Worm (Caenorhabditis elegans) whole organism, L2 larva: ENCODE data around the gene F36G9.7.

ENCODE experiments used
- C34F6.9 ChIP-seq: fragments of 150-350 bp; optimal IDR thresholded peaks from 2 replicates; lab custom pipeline; 2014; ENCODE audit warnings: missing biosample characterization, missing genetic modification characterization
- F13H6.1 ChIP-seq: sonication (generic microtip); optimal IDR thresholded peaks from 2 replicates; lab custom pipeline; 2016; ENCODE audit warnings: missing genetic modification characterization, missing compliant biosample characterization
- R02D3.7 ChIP-seq: fragments of 150-350 bp; optimal IDR thresholded peaks from 2 replicates; lab custom pipeline; 2014; ENCODE audit warnings: missing biosample characterization, missing genetic modification characterization
- ZK546.5 ChIP-seq: sonication (generic microtip); optimal IDR thresholded peaks from 2 replicates; lab custom pipeline; 2017; ENCODE audit warnings: missing biosample characterization, missing genetic modification characterization
- aly-2 ChIP-seq: fragments of 150-350 bp; optimal IDR thresholded peaks from 2 replicates; lab custom pipeline; 2014; ENCODE audit warnings: missing biosample characterization, missing genetic modification characterization
- ama-1 ChIP-seq: fragments of 150-350 bp; optimal IDR thresholded peaks from 2 replicates; lab custom pipeline; 2018; ENCODE audit warnings: inconsistent platforms
- blmp-1 ChIP-seq: sonication (generic microtip); optimal IDR thresholded peaks from 2 replicates; lab custom pipeline; 2017; ENCODE audit warnings: missing genetic modification characterization, mild to moderate bottlenecking, missing compliant biosample characterization, antibody characterized with exemption, moderate library complexity; ENCODE audit not compliant: insufficient read depth
- ceh-16 ChIP-seq: fragments of 150-350 bp; optimal IDR thresholded peaks from 2 replicates; lab custom pipeline; 2014; ENCODE audit warnings: missing biosample characterization, missing genetic modification characterization
- ceh-82 ChIP-seq: fragments of 150-350 bp; optimal IDR thresholded peaks from 2 replicates; lab custom pipeline; 2014; ENCODE audit warnings: missing biosample characterization, missing genetic modification characterization
- dmd-4 ChIP-seq: sonication (generic microtip); optimal IDR thresholded peaks from 2 replicates; lab custom pipeline; 2017; ENCODE audit warnings: missing biosample characterization, missing genetic modification characterization
- egl-27 ChIP-seq: sonication (generic microtip); optimal IDR thresholded peaks from 3 replicates; lab custom pipeline; 2017; ENCODE audit warnings: missing biosample characterization, missing genetic modification reagents, missing genetic modification characterization
- elt-1 ChIP-seq: fragments of 150-350 bp; optimal IDR thresholded peaks from 2 replicates; lab custom pipeline; 2014; ENCODE audit warnings: missing biosample characterization, missing genetic modification characterization
- elt-3 ChIP-seq: sonication (generic microtip); optimal IDR thresholded peaks from 2 replicates; lab custom pipeline; 2017; ENCODE audit warnings: missing biosample characterization, missing genetic modification characterization
- lin-11 ChIP-seq: fragments of 150-350 bp; sonication (generic microtip); optimal IDR thresholded peaks from 2 replicates; lab custom pipeline; 2014; ENCODE audit warnings: missing biosample characterization, missing genetic modification characterization, inconsistent platforms, mixed read lengths
- lin-13 ChIP-seq: fragments of 150-350 bp; optimal IDR thresholded peaks from 2 replicates; lab custom pipeline; 2014; ENCODE audit warnings: missing biosample characterization, missing genetic modification reagents, missing genetic modification characterization
- lin-39 ChIP-seq: fragments of 150-350 bp; optimal IDR thresholded peaks from 2 replicates; lab custom pipeline; 2014; ENCODE audit warnings: missing biosample characterization, missing genetic modification reagents, missing genetic modification characterization
- mbf-1 ChIP-seq: sonication (generic microtip); optimal IDR thresholded peaks from 2 replicates; lab custom pipeline; 2017; ENCODE audit warnings: missing biosample characterization, missing genetic modification characterization
- mdl-1 ChIP-seq, 2 experiments: fragments of 150-350 bp in 1 of 2; sonication (generic microtip) in 1 of 2; optimal IDR thresholded peaks; 2 replicates each; lab custom pipeline; 2017; ENCODE audit warnings: missing biosample characterization in 2 of 2, missing genetic modification characterization in 2 of 2
- nhr-10 ChIP-seq: sonication (generic microtip); optimal IDR thresholded peaks from 2 replicates; lab custom pipeline; 2017; ENCODE audit warnings: missing biosample characterization, missing genetic modification characterization
- nhr-11 ChIP-seq: fragments of 150-350 bp; optimal IDR thresholded peaks from 2 replicates; lab custom pipeline; 2014; ENCODE audit warnings: missing biosample characterization, missing genetic modification characterization
- nhr-12 ChIP-seq: fragments of 150-350 bp; optimal IDR thresholded peaks from 2 replicates; lab custom pipeline; 2014; ENCODE audit warnings: missing biosample characterization, missing genetic modification characterization
- nhr-129 ChIP-seq: fragments of 150-350 bp; optimal IDR thresholded peaks from 2 replicates; lab custom pipeline; 2014; ENCODE audit warnings: missing biosample characterization, missing genetic modification characterization
- nhr-23 ChIP-seq: fragments of 150-350 bp; optimal IDR thresholded peaks from 2 replicates; lab custom pipeline; 2014; ENCODE audit warnings: missing biosample characterization, missing genetic modification reagents, missing genetic modification characterization
- nhr-237 ChIP-seq: fragments of 150-350 bp; optimal IDR thresholded peaks from 2 replicates; lab custom pipeline; 2014; ENCODE audit warnings: missing biosample characterization, missing genetic modification characterization
- nhr-25 ChIP-seq: fragments of 150-350 bp; sonication (generic microtip); optimal IDR thresholded peaks from 3 replicates; lab custom pipeline; 2014; ENCODE audit warnings: missing biosample characterization, missing genetic modification characterization
- nhr-6 ChIP-seq: fragments of 150-350 bp; optimal IDR thresholded peaks from 2 replicates; lab custom pipeline; 2014; ENCODE audit warnings: missing biosample characterization, missing genetic modification characterization
- nhr-77 ChIP-seq: fragments of 150-350 bp; optimal IDR thresholded peaks from 2 replicates; lab custom pipeline; 2014; ENCODE audit warnings: missing biosample characterization, missing genetic modification characterization
- sem-4 ChIP-seq: fragments of 150-350 bp; optimal IDR thresholded peaks from 2 replicates; lab custom pipeline; 2014; ENCODE audit warnings: missing biosample characterization, missing genetic modification reagents, missing genetic modification characterization
- skn-1 ChIP-seq: sonication (generic microtip); optimal IDR thresholded peaks from 2 replicates; lab custom pipeline; 2017; ENCODE audit warnings: missing biosample characterization, missing genetic modification characterization
- sma-3 ChIP-seq: sonication (generic microtip); optimal IDR thresholded peaks from 2 replicates; lab custom pipeline; 2016; ENCODE audit warnings: missing genetic modification reagents, missing genetic modification characterization, missing compliant biosample characterization
- sma-9 ChIP-seq, 2 experiments: fragments of 150-350 bp in 1 of 2; sonication (generic microtip) in 1 of 2; optimal IDR thresholded peaks; 2 replicates each; lab custom pipeline; 2014 to 2016; ENCODE audit warnings: missing genetic modification characterization in 2 of 2, mild to moderate bottlenecking in 1 of 2, missing biosample characterization in 1 of 2, missing compliant biosample characterization in 1 of 2, missing genetic modification reagents in 1 of 2, moderate library complexity in 1 of 2
- snpc-4 ChIP-seq: fragments of 150-350 bp; optimal IDR thresholded peaks from 2 replicates; lab custom pipeline; 2014; ENCODE audit warnings: missing biosample characterization, missing genetic modification characterization
- unc-39 ChIP-seq: fragments of 150-350 bp; optimal IDR thresholded peaks from 2 replicates; lab custom pipeline; 2014; ENCODE audit warnings: missing biosample characterization, missing genetic modification characterization
- unc-62 ChIP-seq: fragments of 150-350 bp; optimal IDR thresholded peaks from 2 replicates; lab custom pipeline; 2014; ENCODE audit warnings: missing biosample characterization, missing genetic modification reagents, missing genetic modification characterization
- zag-1 ChIP-seq: fragments of 150-350 bp; optimal IDR thresholded peaks from 2 replicates; lab custom pipeline; 2014; ENCODE audit warnings: missing biosample characterization, missing genetic modification characterization
- ztf-11 ChIP-seq: sonication (generic microtip); optimal IDR thresholded peaks from 2 replicates; lab custom pipeline; 2017; ENCODE audit warnings: missing biosample characterization, missing genetic modification characterization
- ztf-4 ChIP-seq: fragments of 150-350 bp; optimal IDR thresholded peaks from 2 replicates; lab custom pipeline; 2014; ENCODE audit warnings: missing biosample characterization, missing genetic modification characterization

F36G9.7 gene

DNA sequence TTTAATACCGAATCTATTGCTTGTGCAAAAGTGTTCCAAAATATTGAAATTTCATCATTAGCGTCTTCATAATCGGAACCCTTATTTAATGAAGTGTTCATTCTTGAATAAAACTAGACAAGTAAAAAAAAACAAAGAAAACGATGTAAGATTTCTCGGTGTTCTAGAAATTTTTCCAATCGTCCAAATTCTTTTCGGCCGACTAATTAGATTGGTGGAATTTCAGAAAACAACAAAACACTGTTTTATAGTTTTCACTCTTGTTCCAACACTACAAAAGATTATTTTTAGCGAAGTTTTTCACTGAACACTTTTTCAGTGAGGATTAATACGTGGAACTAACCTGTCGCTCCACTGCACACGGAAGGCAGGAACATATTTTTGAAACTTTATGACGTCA lies 16.8 kb downstream of the F36G9.7 start, which contains the start of gene srw-56:
TSS of gene srw-56 (minus strand) at position 101 of the 400 bp plus-strand sequence.
- TF ChIP-seq nhr-12 (no peak), ama-1 (lab: Kevin White, UChicago) (no peak), sma-9 (GFP tag; optimal IDR thresholded peaks at IDR 0.05; lab: Kevin White, UChicago) (no peak), sma-9 (tag; optimal IDR thresholded peaks at IDR 0.05; lab: Kevin White, UChicago) (no peak), R02D3.7 (tag; lab: Kevin White, UChicago) (no peak), unc-39 (tag; lab: Kevin White, UChicago) (no peak), nhr-6 (tag; lab: Kevin White, UChicago) (no peak), skn-1 (tag; lab: Kevin White, UChicago) (no peak), elt-3 (no peak), lin-11 (tag; lab: Kevin White, UChicago) (no peak), C34F6.9 (no peak), nhr-129 (no peak), sem-4 (tag; lab: Kevin White, UChicago) (no peak), snpc-4 (tag; lab: Kevin White, UChicago) (no peak), unc-62 (GFP tag; lab: Kevin White, UChicago) (no peak), egl-27 (tag; lab: Kevin White, UChicago) (no peak), dmd-4 (tag; lab: Kevin White, UChicago) (no peak)

DNA sequence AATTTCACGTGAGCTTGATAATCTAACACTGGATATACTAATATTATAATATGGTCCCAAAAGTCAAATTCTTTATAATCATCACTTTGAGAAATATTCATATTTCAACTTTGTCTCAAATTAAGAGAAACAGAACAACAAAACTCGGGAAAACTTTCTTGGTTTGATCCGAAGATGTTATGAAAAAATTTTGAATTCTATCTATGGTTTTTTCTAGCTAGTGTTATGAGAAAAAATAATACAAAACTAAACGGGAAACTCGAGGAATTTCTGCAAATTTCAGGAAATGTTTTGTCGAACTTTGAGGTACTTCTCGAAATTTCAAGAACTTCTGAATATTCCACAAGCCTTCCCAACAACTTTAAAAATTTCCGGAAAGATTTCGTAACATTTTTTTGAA lies 18.6 kb downstream of the F36G9.7 start, which contains the start of gene srw-59:
TSS of gene srw-59 (minus strand) at position 101 of the 400 bp plus-strand sequence.
- TF ChIP-seq dmd-4 (tag; lab: Kevin White, UChicago) (no peak), nhr-77 (tag; lab: Kevin White, UChicago) (no peak), nhr-6 (tag; lab: Kevin White, UChicago) (no peak), lin-13 (no peak), nhr-23 (tag; lab: Kevin White, UChicago) (no peak), nhr-129 (no peak)

DNA sequence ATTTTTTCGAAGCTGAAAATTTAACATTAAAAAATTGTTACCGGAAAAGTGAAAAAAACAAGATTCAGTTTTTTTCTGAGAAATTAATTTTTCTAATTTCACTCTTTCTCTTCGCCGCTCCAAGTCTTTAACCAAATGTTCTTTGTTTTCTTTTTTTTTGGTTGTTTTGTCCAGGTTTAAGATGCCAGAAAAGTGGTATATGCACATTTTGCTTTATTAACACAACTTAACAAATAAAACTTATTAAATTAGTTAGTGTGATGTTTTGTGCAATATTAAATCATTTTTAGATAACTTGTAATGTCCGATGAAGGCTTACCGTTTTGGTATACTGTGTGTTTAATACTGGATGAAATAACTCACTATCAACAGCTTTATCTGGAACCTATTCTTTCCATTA lies 26.4 kb downstream of the F36G9.7 start, which contains the start of gene srw-53:
TSS of gene srw-53 (plus strand) at position 301 of the 400 bp plus-strand sequence.
- no peak for TF ChIP-seq lin-11 (tag; lab: Kevin White, UChicago)
- TF ChIP-seq egl-27 (tag; lab: Kevin White, UChicago) = no peak
- TF ChIP-seq mbf-1 = no peak
- no peak for TF ChIP-seq nhr-25
- no peak for TF ChIP-seq sma-9 (GFP tag; optimal IDR thresholded peaks at IDR 0.05; lab: Kevin White, UChicago)
- TF ChIP-seq sma-9 (tag; optimal IDR thresholded peaks at IDR 0.05; lab: Kevin White, UChicago) = no peak
- no peak for TF ChIP-seq ceh-82 (tag; lab: Kevin White, UChicago)
- TF ChIP-seq F13H6.1 (tag; lab: Kevin White, UChicago) = no peak
- TF ChIP-seq nhr-10 (tag; lab: Kevin White, UChicago) = no peak
- no peak for TF ChIP-seq zag-1
- TF ChIP-seq lin-13 = no peak
- no peak for TF ChIP-seq snpc-4 (tag; lab: Kevin White, UChicago)
- TF ChIP-seq ztf-4 (tag; lab: Kevin White, UChicago) = no peak
- TF ChIP-seq unc-62 (GFP tag; lab: Kevin White, UChicago) = no peak
- no peak for TF ChIP-seq ztf-11
- no peak for TF ChIP-seq nhr-77 (tag; lab: Kevin White, UChicago)
- TF ChIP-seq R02D3.7 (tag; lab: Kevin White, UChicago) = no peak
- TF ChIP-seq lin-39 (tag; lab: Kevin White, UChicago) = no peak
- TF ChIP-seq mdl-1 (tag; optimal IDR thresholded peaks at IDR 0.05; lab: Kevin White, UChicago) = no peak

DNA sequence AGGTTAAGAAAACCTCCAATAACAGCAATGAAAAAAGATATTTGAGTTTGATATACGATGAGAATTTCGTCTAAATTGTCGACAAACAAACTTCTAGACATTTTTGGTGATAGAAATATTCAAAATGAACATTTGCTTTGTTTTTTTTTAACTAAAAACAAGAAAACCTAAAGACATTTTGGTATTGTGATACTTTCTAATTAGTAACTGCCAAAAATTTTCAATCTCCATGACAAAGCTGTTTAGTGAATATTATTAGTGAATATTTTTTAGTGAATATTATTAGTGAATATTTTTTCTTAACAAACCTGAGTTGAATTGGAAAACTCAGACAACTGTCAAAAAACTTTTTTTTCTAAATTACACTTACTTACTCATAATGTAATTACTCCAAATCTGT lies 29.3 kb downstream of the F36G9.7 start, which contains the start of gene srw-55:
TSS of gene srw-55 (minus strand) at position 101 of the 400 bp plus-strand sequence.
- TF ChIP-seq nhr-25 = no peak
- no peak for TF ChIP-seq nhr-77 (tag; lab: Kevin White, UChicago)
- TF ChIP-seq lin-11 (tag; lab: Kevin White, UChicago) = no peak
- TF ChIP-seq nhr-10 (tag; lab: Kevin White, UChicago) = no peak
- TF ChIP-seq nhr-237 (tag; lab: Kevin White, UChicago) = no peak
- no peak for TF ChIP-seq blmp-1 (tag; lab: Kevin White, UChicago)
- TF ChIP-seq unc-39 (tag; lab: Kevin White, UChicago) = no peak
- no peak for TF ChIP-seq mdl-1 (tag; optimal IDR thresholded peaks at IDR 0.05; lab: Kevin White, UChicago)
- TF ChIP-seq snpc-4 (tag; lab: Kevin White, UChicago) = no peak
- TF ChIP-seq sma-3 = no peak

DNA sequence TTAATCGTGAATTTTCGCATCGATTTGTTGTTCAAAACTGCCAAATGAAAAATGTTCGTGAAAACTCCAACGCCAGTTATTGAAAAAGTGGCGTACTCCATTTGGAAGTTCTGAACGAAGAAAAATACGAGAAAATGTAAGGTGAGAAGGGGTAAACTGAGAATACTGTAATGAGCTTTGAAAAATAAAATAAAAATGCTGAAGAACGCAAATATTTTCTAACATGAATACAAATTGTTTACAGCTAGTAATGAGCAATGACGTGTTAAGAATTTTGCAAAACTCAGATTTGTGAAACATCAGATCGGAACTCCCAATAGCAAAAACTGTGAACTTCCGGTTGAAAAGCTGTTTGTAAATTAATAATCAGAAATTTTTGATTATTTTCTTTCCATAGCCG lies 37.2 kb downstream of the F36G9.7 start, which contains the start of gene srw-26:
TSS of gene srw-26 (minus strand) at position 101 of the 400 bp plus-strand sequence.
- no peak for TF ChIP-seq elt-1 (tag; lab: Kevin White, UChicago)
- no peak for TF ChIP-seq ZK546.5 (tag; lab: Kevin White, UChicago)
- TF ChIP-seq nhr-11 (tag; lab: Kevin White, UChicago) = no peak
- TF ChIP-seq nhr-129 = no peak
- no peak for TF ChIP-seq dmd-4 (tag; lab: Kevin White, UChicago)
- TF ChIP-seq aly-2 (tag; lab: Kevin White, UChicago) = no peak
- no peak for TF ChIP-seq ceh-16 (tag; lab: Kevin White, UChicago)
- TF ChIP-seq, all 48 proteins: peak for 0
